Fruit fly (Drosophila melanogaster) whole organism, embryonic: ENCODE data around the gene SdhC.

Source experiments
- Atf3 ChIP-seq: fragments of 200-800 bp; sonication (Bioruptor generic); optimal IDR thresholded peaks from 3 replicates; lab custom pipeline; 2016; ENCODE audit warnings: missing biosample characterization, missing genetic modification characterization
- Atf6 ChIP-seq: fragments of 200-800 bp; sonication (Bioruptor generic); IDR thresholded peaks from 2 replicates; pipeline ENCODE4 v1.3.6; 2022; ENCODE audit warnings: missing biosample characterization, missing genetic modification characterization
- Bgb ChIP-seq: fragments of 200-800 bp; sonication (Bioruptor generic); IDR thresholded peaks from 2 replicates; pipeline ENCODE4 v1.3.6; 2022; ENCODE audit warnings: missing biosample characterization, missing genetic modification characterization; ENCODE audit not compliant: partially characterized antibody
- C15 ChIP-seq: fragments of 200-800 bp; sonication (Bioruptor generic); IDR thresholded peaks from 3 replicates; pipeline ENCODE4 v1.3.6; 2022; ENCODE audit warnings: missing biosample characterization, missing genetic modification characterization
- CG10654 ChIP-seq: fragments of 200-800 bp; sonication (Bioruptor generic); optimal IDR thresholded peaks from 2 replicates; lab custom pipeline; 2016; ENCODE audit warnings: missing biosample characterization, missing genetic modification characterization
- CG11560 ChIP-seq: fragments of 200-800 bp; sonication (Bioruptor generic); IDR thresholded peaks from 3 replicates; pipeline ENCODE4 v1.3.6; 2022; ENCODE audit warnings: missing biosample characterization, missing genetic modification characterization
- CG12071 ChIP-seq: fragments of 200-800 bp; sonication (Bioruptor generic); optimal IDR thresholded peaks from 3 replicates; lab custom pipeline; 2018; ENCODE audit warnings: missing biosample characterization, mild to moderate bottlenecking, missing genetic modification characterization
- CG12104 ChIP-seq: fragments of 200-800 bp; sonication (Bioruptor generic); optimal IDR thresholded peaks from 3 replicates; lab custom pipeline; 2016; ENCODE audit warnings: missing biosample characterization, missing genetic modification characterization
- CG13624 ChIP-seq: fragments of 200-800 bp; sonication (Bioruptor generic); optimal IDR thresholded peaks from 2 replicates; lab custom pipeline; 2016; ENCODE audit warnings: missing biosample characterization, missing genetic modification characterization
- CG17328 ChIP-seq: fragments of 200-800 bp; sonication (Bioruptor generic); IDR thresholded peaks from 2 replicates; pipeline ENCODE4 v1.3.6; 2022; ENCODE audit warnings: missing biosample characterization, missing genetic modification characterization
- CG17361 ChIP-seq: fragments of 200-800 bp; sonication (Bioruptor generic); IDR thresholded peaks from 3 replicates; pipeline ENCODE4 v1.3.6; 2022; ENCODE audit warnings: missing biosample characterization, missing genetic modification characterization
- CG17802 ChIP-seq: fragments of 200-800 bp; sonication (Bioruptor generic); optimal IDR thresholded peaks from 2 replicates; lab custom pipeline; 2018; ENCODE audit warnings: missing biosample characterization, mild to moderate bottlenecking, missing genetic modification characterization, moderate library complexity
- CG18262 ChIP-seq: fragments of 200-800 bp; optimal IDR thresholded peaks from 3 replicates; lab custom pipeline; 2019; ENCODE audit warnings: missing biosample characterization, mild to moderate bottlenecking, missing genetic modification characterization, moderate library complexity
- CG2202 ChIP-seq: fragments of 200-800 bp; sonication (Bioruptor generic); optimal IDR thresholded peaks from 2 replicates; lab custom pipeline; 2018; ENCODE audit warnings: missing biosample characterization, mild to moderate bottlenecking, missing genetic modification characterization
- CG42726 ChIP-seq: fragments of 200-800 bp; sonication (Bioruptor generic); IDR thresholded peaks from 2 replicates; pipeline ENCODE4 v1.3.6; 2022; ENCODE audit warnings: missing biosample characterization, missing genetic modification characterization; ENCODE audit not compliant: partially characterized antibody
- CG4404 ChIP-seq: fragments of 200-800 bp; sonication (Bioruptor generic); IDR thresholded peaks from 2 replicates; pipeline ENCODE4 v1.3.6; 2022; ENCODE audit warnings: missing biosample characterization, missing genetic modification characterization
- CG4707 ChIP-seq: fragments of 200-800 bp; sonication (Bioruptor generic); optimal IDR thresholded peaks from 2 replicates; lab custom pipeline; 2018; ENCODE audit warnings: missing biosample characterization, mild to moderate bottlenecking, missing genetic modification characterization, moderate library complexity
- CG5953 ChIP-seq: fragments of 200-800 bp; sonication (Bioruptor generic); IDR thresholded peaks from 2 replicates; pipeline ENCODE4 v1.3.6; 2022; ENCODE audit warnings: missing biosample characterization, missing genetic modification characterization
- CG7372 ChIP-seq: fragments of 200-800 bp; sonication (Bioruptor generic); IDR thresholded peaks from 2 replicates; pipeline ENCODE4 v1.3.6; 2022; ENCODE audit warnings: missing biosample characterization, missing genetic modification characterization
- CG7987 ChIP-seq: fragments of 200-800 bp; sonication (Bioruptor generic); optimal IDR thresholded peaks from 2 replicates; lab custom pipeline; 2018; ENCODE audit warnings: missing biosample characterization, mild to moderate bottlenecking, missing genetic modification characterization, moderate library complexity
- CG9727 ChIP-seq: fragments of 200-800 bp; sonication (Bioruptor generic); optimal IDR thresholded peaks from 3 replicates; lab custom pipeline; 2017; ENCODE audit warnings: missing biosample characterization, mild to moderate bottlenecking, missing genetic modification characterization
- Chrac-16 ChIP-seq: fragments of 200-800 bp; sonication (Bioruptor generic); optimal IDR thresholded peaks from 3 replicates; lab custom pipeline; 2016; ENCODE audit warnings: missing biosample characterization, missing genetic modification characterization
- D19A ChIP-seq: fragments of 200-800 bp; optimal IDR thresholded peaks from 3 replicates; lab custom pipeline; 2019; ENCODE audit warnings: missing biosample characterization, mild to moderate bottlenecking, missing genetic modification characterization, moderate library complexity
- Hmx ChIP-seq: fragments of 200-800 bp; sonication (Bioruptor generic); optimal IDR thresholded peaks from 2 replicates; lab custom pipeline; 2016; ENCODE audit warnings: missing biosample characterization, missing genetic modification characterization
- Hr3 ChIP-seq: fragments of 200-800 bp; sonication (Bioruptor generic); optimal IDR thresholded peaks from 3 replicates; lab custom pipeline; 2016; ENCODE audit warnings: missing biosample characterization, missing genetic modification characterization
- Hr39 ChIP-seq: fragments of >200 bp; optimal IDR thresholded peaks from 2 replicates; lab custom pipeline; 2017
- Lhr ChIP-seq: fragments of 200-800 bp; sonication (Bioruptor generic); optimal IDR thresholded peaks from 3 replicates; lab custom pipeline; 2017; ENCODE audit warnings: mild to moderate bottlenecking, missing biosample characterization, missing genetic modification reagents, missing genetic modification characterization
- NC2α ChIP-seq: fragments of 200-800 bp; sonication (Bioruptor generic); optimal IDR thresholded peaks from 2 replicates; lab custom pipeline; 2016; ENCODE audit warnings: missing biosample characterization, missing genetic modification characterization
- Sox100B ChIP-seq: fragments of 200-800 bp; sonication (Bioruptor generic); optimal IDR thresholded peaks from 3 replicates; lab custom pipeline; 2018; ENCODE audit warnings: missing biosample characterization, mild to moderate bottlenecking, missing genetic modification characterization
- Sox102F ChIP-seq: fragments of 200-800 bp; sonication (Bioruptor generic); optimal IDR thresholded peaks from 2 replicates; lab custom pipeline; 2018; ENCODE audit warnings: missing biosample characterization, mild to moderate bottlenecking, missing genetic modification characterization, moderate library complexity
- Spps ChIP-seq: fragments of 200-800 bp; sonication (Bioruptor generic); optimal IDR thresholded peaks from 2 replicates; lab custom pipeline; 2018; ENCODE audit warnings: missing biosample characterization, mild to moderate bottlenecking, missing genetic modification characterization
- Stat92E ChIP-seq, 3 experiments: fragments of >200 bp in 2 of 3; fragments of 200-800 bp in 1 of 3; sonication (Bioruptor generic) in 1 of 3; optimal IDR thresholded peaks; 2 replicates each; lab custom pipeline; 2017 to 2019; ENCODE audit warnings: missing biosample characterization in 3 of 3, missing genetic modification characterization in 3 of 3, mild to moderate bottlenecking in 1 of 3, moderate library complexity in 1 of 3
- YL-1 ChIP-seq: fragments of 200-800 bp; sonication (Bioruptor generic); optimal IDR thresholded peaks from 3 replicates; lab custom pipeline; 2017; ENCODE audit warnings: missing biosample characterization, mild to moderate bottlenecking, missing genetic modification characterization
- btn ChIP-seq: fragments of 200-800 bp; sonication (Bioruptor generic); optimal IDR thresholded peaks from 2 replicates; lab custom pipeline; 2016; ENCODE audit warnings: missing biosample characterization, missing genetic modification characterization
- cas ChIP-seq: fragments of 200-800 bp; sonication (Bioruptor generic); IDR thresholded peaks from 2 replicates; pipeline ENCODE4 v1.3.6; 2022; ENCODE audit warnings: missing biosample characterization, missing genetic modification characterization
- chm ChIP-seq: fragments of 200-800 bp; sonication (Bioruptor generic); IDR thresholded peaks from 2 replicates; pipeline ENCODE4 v1.3.6; 2022; ENCODE audit warnings: missing biosample characterization, missing genetic modification characterization
- dati ChIP-seq: fragments of 200-800 bp; sonication (Bioruptor generic); IDR thresholded peaks from 2 replicates; pipeline ENCODE4 v1.3.6; 2022; ENCODE audit warnings: missing biosample characterization, missing genetic modification characterization
- esg ChIP-seq: fragments of 200-800 bp; sonication (Bioruptor generic); conservative IDR thresholded peaks from 2 replicates; pipeline ENCODE4 v1.3.6; 2022; ENCODE audit warnings: missing biosample characterization, missing genetic modification characterization
- fd64A ChIP-seq: fragments of 200-800 bp; sonication (Bioruptor generic); optimal IDR thresholded peaks from 3 replicates; lab custom pipeline; 2018; ENCODE audit warnings: missing biosample characterization, mild to moderate bottlenecking, missing genetic modification characterization
- ftz-f1 ChIP-seq: fragments of 200-800 bp; sonication (Bioruptor generic); optimal IDR thresholded peaks from 2 replicates; lab custom pipeline; 2016; ENCODE audit warnings: missing biosample characterization, missing genetic modification characterization
- hth ChIP-seq: fragments of >200 bp; optimal IDR thresholded peaks from 2 replicates; lab custom pipeline; 2017; ENCODE audit warnings: inconsistent platforms
- lilli ChIP-seq: fragments of 200-800 bp; sonication (Bioruptor generic); optimal IDR thresholded peaks from 3 replicates; lab custom pipeline; 2016; ENCODE audit warnings: missing biosample characterization, missing genetic modification characterization
- pb ChIP-seq: fragments of 200-800 bp; sonication (Bioruptor generic); optimal IDR thresholded peaks from 3 replicates; lab custom pipeline; 2016; ENCODE audit warnings: missing biosample characterization, missing genetic modification characterization
- pros ChIP-seq: fragments of 200-800 bp; sonication (Bioruptor generic); optimal IDR thresholded peaks from 3 replicates; lab custom pipeline; 2019; ENCODE audit warnings: missing biosample characterization, mild to moderate bottlenecking, missing genetic modification characterization, moderate library complexity
- row ChIP-seq: fragments of 200-800 bp; sonication (Bioruptor generic); IDR thresholded peaks from 3 replicates; pipeline ENCODE4 v1.3.6; 2022; ENCODE audit warnings: missing biosample characterization, missing genetic modification characterization
- scrt ChIP-seq: fragments of 200-800 bp; sonication (Bioruptor generic); optimal IDR thresholded peaks from 2 replicates; lab custom pipeline; 2018; ENCODE audit warnings: missing biosample characterization, mild to moderate bottlenecking, missing genetic modification characterization, moderate library complexity
- shn ChIP-seq: fragments of 200-800 bp; sonication (Bioruptor generic); optimal IDR thresholded peaks from 3 replicates; lab custom pipeline; 2016; ENCODE audit warnings: missing biosample characterization, missing genetic modification characterization
- slbo ChIP-seq: fragments of 200-800 bp; sonication (Bioruptor generic); IDR thresholded peaks from 2 replicates; pipeline ENCODE4 v1.3.6; 2022; ENCODE audit warnings: missing biosample characterization, missing genetic modification characterization
- toy ChIP-seq: fragments of 200-800 bp; sonication (Bioruptor generic); IDR thresholded peaks from 2 replicates; pipeline ENCODE4 v1.3.6; 2022; ENCODE audit warnings: missing biosample characterization, missing genetic modification characterization
- tup ChIP-seq: fragments of 200-800 bp; sonication (Bioruptor generic); optimal IDR thresholded peaks from 2 replicates; lab custom pipeline; 2016; ENCODE audit warnings: missing biosample characterization, mild to moderate bottlenecking, missing genetic modification characterization, moderate library complexity
- vvl ChIP-seq: fragments of 200-800 bp; sonication (Bioruptor generic); IDR thresholded peaks from 2 replicates; pipeline ENCODE4 v1.3.6; 2022; ENCODE audit warnings: missing biosample characterization, missing genetic modification characterization

The SdhC gene

DNA sequence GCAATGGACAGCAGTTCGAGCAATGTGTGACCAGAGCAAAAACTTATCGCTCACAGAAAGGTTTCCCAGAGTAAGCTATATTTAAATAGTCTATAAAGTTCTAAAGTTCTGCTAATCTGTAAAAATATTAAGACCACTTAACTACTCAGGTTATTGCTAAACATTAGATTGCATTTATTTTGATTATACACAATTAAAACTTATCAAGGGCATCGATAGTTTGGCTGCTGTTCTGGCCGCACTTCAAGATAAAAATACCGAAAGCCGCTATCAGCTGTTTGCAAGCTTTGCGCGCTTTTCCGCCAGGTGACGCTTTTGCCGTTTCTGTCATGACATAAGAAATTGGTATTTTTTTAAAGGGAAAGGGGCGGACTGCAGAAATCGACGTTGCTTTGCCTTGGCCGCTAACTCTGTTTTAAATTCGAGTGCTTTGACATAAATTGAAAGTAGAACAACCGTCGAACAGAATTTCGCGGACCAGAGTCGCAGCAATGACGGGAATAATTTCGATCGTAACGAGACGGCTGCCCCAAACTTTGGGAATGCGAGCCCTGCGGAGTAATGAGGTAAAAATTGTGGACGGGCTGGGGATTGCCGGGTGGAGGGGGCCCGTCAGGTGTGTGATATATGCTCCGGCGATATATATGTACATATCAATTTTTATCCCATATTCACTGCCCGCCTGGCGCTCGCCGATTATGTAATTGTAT is 34.5 kb upstream of the SdhC start, which contains the start of the genes CG17734 and CG5214 (continued):
- no peak for TF ChIP-seq CG17328
- TF ChIP-seq NC2α (GFP tag; lab: Kevin White, UChicago): no peak
- no peak for TF ChIP-seq pros
- no peak for TF ChIP-seq slbo (GFP tag; lab: Robert Waterston, UW)
- no peak for TF ChIP-seq toy (GFP tag; lab: Robert Waterston, UW)
- TF ChIP-seq tup (GFP tag; lab: Kevin White, UChicago): no peak
- TF ChIP-seq CG42726 (GFP tag; lab: Robert Waterston, UW): 0 out of 2 replicates have a peak, but pooled peaks have one; percentile 13
- TF ChIP-seq C15 (GFP tag; lab: Robert Waterston, UW): no peak
- TF ChIP-seq btn: no peak
- no peak for TF ChIP-seq row (GFP tag; lab: Robert Waterston, UW)
- TF ChIP-seq CG4707: no peak
- TF ChIP-seq Hmx (GFP tag; lab: Kevin White, UChicago): no peak
- TF ChIP-seq CG2202 (tag; lab: Kevin White, UChicago): no peak
- TF ChIP-seq CG18262 (tag; lab: Kevin White, UChicago): no peak
- TF ChIP-seq CG7987 (GFP tag; lab: Kevin White, UChicago): no peak
- no peak for TF ChIP-seq fd64A (GFP tag; lab: Kevin White, UChicago)
- TF ChIP-seq shn: no peak
- TF ChIP-seq CG5953: no peak
- TF ChIP-seq Atf6: no peak; the same call in 1 of the 2 replicates
- TF ChIP-seq CG17802: no peak
- no peak for TF ChIP-seq CG9727 (GFP tag; lab: Kevin White, UChicago)
- TF ChIP-seq Atf3 (GFP tag; lab: Kevin White, UChicago): peak; percentile 38
- no peak for TF ChIP-seq CG11560 (tag; lab: Robert Waterston, UW)
- TF ChIP-seq vvl (GFP tag; lab: Robert Waterston, UW): no peak
- peak; percentile 48 for TF ChIP-seq lilli (GFP tag; lab: Kevin White, UChicago)
- TF ChIP-seq cas (GFP tag; lab: Robert Waterston, UW): no peak
- TF ChIP-seq esg (GFP tag; lab: Robert Waterston, UW): no peak
- TF ChIP-seq chm (GFP tag; lab: Robert Waterston, UW): no peak
- no peak for TF ChIP-seq CG12071 (GFP tag; lab: Kevin White, UChicago)
- TF ChIP-seq hth: no peak
- peak; percentile 65 for TF ChIP-seq Hr3 (GFP tag; lab: Kevin White, UChicago)
- TF ChIP-seq YL-1: peak; percentile 48
- TF ChIP-seq CG10654 (GFP tag; lab: Kevin White, UChicago): no peak
- no peak; the same call in 1 of the 2 replicates for TF ChIP-seq CG7372 (GFP tag; lab: Robert Waterston, UW)
- TF ChIP-seq CG17361 (GFP tag; lab: Robert Waterston, UW): no peak; the same call in 2 of the 3 replicates
- TF ChIP-seq CG13624: peak; percentile 23
- TF ChIP-seq D19A (tag; lab: Kevin White, UChicago): no peak
- TF ChIP-seq ftz-f1 (GFP tag; lab: Kevin White, UChicago): peak; percentile 98
- no peak for TF ChIP-seq Hr39
- TF ChIP-seq pb (GFP tag; lab: Kevin White, UChicago): no peak
- TF ChIP-seq CG12104 (GFP tag; lab: Kevin White, UChicago): no peak
- TF ChIP-seq CG4404 (GFP tag; lab: Robert Waterston, UW): no peak
- TF ChIP-seq Sox102F (GFP tag; lab: Kevin White, UChicago): no peak
- no peak for TF ChIP-seq Lhr (GFP tag; lab: Kevin White, UChicago)
- peak; percentile 60 for TF ChIP-seq Bgb (GFP tag; lab: Robert Waterston, UW)
- no peak for TF ChIP-seq Spps (tag; lab: Kevin White, UChicago)
- no peak for TF ChIP-seq Stat92E (GFP tag; optimal IDR thresholded peaks at IDR 0.05; lab: Kevin White, UChicago)
- TF ChIP-seq Sox100B (GFP tag; lab: Kevin White, UChicago): no peak
- no peak for TF ChIP-seq dati (GFP tag; lab: Robert Waterston, UW)
- no peak for TF ChIP-seq scrt (GFP tag; lab: Kevin White, UChicago)
- TF ChIP-seq Chrac-16 (GFP tag; lab: Kevin White, UChicago): no peak
